Fruit fly (Drosophila melanogaster) Kc167 (cell line): ENCODE results near the gene CG15170.

Source experiments
- Myc ChIP-seq: fragments of >200 bp; optimal IDR thresholded peaks from 2 replicates; lab custom pipeline; 2017; ENCODE audit warnings: missing external identifiers
- Sin3A ChIP-seq: fragments of >200 bp; optimal IDR thresholded peaks from 2 replicates; lab custom pipeline; 2018; ENCODE audit warnings: missing external identifiers
- h ChIP-seq: fragments of >200 bp; optimal IDR thresholded peaks from 3 replicates; lab custom pipeline; 2018; ENCODE audit warnings: missing external identifiers
- insv ChIP-seq: fragments of >200 bp; optimal IDR thresholded peaks from 3 replicates; lab custom pipeline; 2018; ENCODE audit warnings: missing external identifiers
- psq ChIP-seq: fragments of >200 bp; optimal IDR thresholded peaks from 2 replicates; lab custom pipeline; 2017; ENCODE audit warnings: missing external identifiers
- ttk ChIP-seq: sonication (Bioruptor generic); optimal IDR thresholded peaks from 2 replicates; lab custom pipeline; 2017; ENCODE audit warnings: missing external identifiers

The CG15170 gene

DNA sequence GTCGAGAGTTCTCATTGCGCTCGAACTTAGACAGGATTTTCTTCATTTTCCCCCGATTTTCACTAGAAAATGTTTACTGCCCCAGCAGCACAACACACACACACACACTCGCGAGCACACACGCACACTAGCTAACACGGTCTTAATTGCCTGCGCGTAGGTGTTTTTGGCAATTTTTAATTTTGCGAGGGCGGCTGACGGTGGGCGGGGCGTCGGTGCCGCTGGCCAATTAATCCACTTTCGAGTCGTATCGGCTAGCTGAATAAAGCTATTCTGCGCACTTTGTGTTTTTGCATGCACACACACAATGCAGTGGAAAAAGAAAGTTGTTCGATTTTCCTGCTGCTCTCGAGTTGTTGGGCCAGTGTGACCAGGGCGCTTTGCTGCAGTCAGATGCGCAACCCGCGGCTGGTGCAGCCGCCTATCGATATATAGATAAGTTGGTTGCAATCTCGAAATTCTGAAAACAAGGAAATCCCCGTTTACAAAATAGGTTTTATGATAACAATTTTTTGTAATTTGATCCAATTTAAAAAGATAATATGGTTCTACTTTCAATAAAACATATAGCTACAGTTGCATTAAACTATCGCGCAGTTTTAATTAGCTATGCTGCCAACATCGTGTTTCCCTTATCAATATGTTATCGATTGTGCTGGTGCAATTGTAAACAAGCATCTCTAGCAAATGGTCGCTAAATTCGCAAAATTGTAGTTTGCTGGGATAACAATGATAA is 21.5 kb downstream of the CG15170 start, which contains the start of the genes Nak and Tango6:
Nak (minus strand) TSS at position 375 of the 736 bp plus-strand sequence.
Tango6 (plus strand) TSS at position 659 of the 736 bp plus-strand sequence.
- TF ChIP-seq ttk (lab: Kevin White, UChicago) (no peak), Sin3A (lab: Kevin White, UChicago) (peak; percentile 96), h (lab: Kevin White, UChicago) (no peak), psq (no peak), insv (no peak), Myc (lab: Kevin White, UChicago) (no peak)

DNA sequence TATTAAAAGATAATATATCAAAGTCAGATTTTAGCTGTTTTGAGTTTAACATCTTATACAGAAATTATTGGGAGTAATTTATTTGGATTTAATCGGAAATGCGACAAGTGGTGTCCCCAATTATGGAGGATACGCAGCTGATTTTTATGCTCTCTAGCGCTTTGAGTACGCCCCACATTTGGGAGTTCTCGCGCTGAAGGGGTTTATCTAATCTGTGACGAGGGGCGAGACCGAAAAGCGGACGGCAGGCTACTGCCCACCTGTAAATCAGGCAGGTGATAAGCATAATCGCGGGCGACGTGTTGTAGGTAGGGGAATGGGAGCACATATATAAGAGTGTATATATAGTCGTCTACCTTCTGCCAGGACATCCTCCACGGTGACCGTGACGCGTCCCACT is 22.1 kb downstream of the CG15170 start:
- no peak for TF ChIP-seq Myc (lab: Kevin White, UChicago)
- TF ChIP-seq insv: no peak
- no peak for TF ChIP-seq h (lab: Kevin White, UChicago)
- TF ChIP-seq Sin3A (lab: Kevin White, UChicago): no peak
- no peak for TF ChIP-seq psq
- no peak for TF ChIP-seq ttk (lab: Kevin White, UChicago)

DNA sequence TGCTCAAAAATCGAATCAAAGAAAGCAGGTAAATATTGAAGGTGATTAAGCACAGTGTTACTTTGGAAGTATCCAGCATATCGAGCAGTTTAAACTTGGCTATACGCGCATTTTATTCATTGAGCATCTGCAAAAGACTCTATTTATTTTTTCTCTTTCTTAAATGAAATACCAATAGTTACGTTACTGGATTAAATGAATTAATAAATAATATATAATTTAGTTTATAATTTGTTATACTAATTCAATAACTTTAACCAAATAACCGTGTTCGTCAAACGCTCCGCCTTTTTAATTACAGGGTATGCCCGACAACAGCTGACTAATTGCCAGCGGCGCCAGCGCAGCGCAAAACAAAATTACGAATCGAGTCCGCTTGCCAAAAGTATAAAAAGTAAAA is 23.2 kb downstream of the CG15170 start:
- no peak for TF ChIP-seq h (lab: Kevin White, UChicago)
- TF ChIP-seq Sin3A (lab: Kevin White, UChicago): no peak
- TF ChIP-seq psq: no peak
- TF ChIP-seq ttk (lab: Kevin White, UChicago): no peak
- no peak for TF ChIP-seq Myc (lab: Kevin White, UChicago)
- TF ChIP-seq insv: no peak

- TF ChIP-seq ttk (lab: Kevin White, UChicago) (no peak), insv (no peak)
Measured at dm6 chr2L:18966214-18966556, 23.8 kb downstream of the CG15170 start.

DNA sequence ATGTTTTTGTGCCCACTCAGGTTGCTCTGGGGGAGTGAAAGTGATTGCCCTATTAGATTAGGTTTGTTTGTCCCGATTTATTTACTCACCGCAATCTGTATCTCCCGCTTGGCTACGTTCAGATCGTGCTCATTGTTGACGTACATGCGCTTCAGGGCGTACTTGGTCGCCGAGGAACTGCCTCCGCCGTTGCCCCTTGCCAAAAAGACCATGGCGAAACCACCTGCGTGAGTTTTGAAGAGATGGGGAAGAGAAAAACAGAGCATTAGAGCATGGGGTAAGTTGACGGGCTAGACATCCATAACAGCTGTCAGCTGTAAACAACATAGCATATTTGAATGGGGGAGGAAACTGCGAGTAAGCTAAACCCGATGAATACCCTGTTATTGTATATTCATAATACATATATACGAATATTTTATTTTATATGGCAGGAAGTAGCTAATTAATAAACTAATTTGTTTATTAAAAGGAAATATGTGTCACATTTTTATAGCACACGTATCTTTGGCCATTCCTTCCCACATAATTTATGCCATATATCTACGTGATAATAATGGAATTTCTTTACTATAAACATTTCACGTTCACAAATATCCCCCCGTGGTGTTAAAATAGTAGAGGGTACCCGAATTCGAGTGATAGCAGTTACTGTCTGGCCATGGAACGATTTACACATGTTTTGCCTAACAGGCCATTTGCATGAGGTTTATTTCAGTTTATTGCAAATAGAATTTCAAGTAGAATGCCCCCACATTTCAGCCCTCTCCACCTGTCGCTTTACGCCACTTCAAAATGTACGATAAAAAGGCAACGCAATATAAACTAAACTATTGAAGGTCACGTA is 24.4 kb downstream of the CG15170 start:
- TF ChIP-seq Myc (lab: Kevin White, UChicago) (no peak), h (lab: Kevin White, UChicago) (no peak), Sin3A (lab: Kevin White, UChicago) (no peak), ttk (lab: Kevin White, UChicago) (no peak), insv (no peak), psq (no peak)

DNA sequence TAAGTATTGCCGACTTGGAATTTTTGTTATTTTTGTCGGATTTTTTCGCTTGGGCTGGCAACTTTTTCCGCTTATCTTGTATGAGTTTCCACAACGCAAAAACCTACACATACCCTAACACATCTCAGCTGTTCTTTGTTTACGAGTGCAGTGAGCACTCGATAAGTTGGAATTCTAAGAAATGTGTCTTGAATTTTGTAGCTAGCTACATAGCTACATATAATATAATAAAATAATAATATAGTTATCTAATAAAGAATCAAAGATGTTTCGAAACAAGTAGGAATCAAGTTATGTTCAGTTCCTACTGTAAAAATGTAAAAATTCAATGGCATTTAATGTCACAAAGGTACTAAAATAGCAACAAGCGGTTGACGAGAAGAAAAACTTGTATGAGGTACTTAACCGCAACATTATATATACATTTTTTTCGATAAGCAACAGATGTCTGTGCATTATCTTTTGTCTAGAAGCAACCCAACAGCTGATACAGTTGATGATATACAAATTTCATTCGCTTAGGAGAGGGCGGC is 32.8 kb downstream of the CG15170 start, which contains the start of gene Bhmt:
Bhmt (minus strand) TSS at position 170 of the 533 bp plus-strand sequence.
- TF ChIP-seq psq: no peak
- TF ChIP-seq Sin3A (lab: Kevin White, UChicago): no peak
- no peak for TF ChIP-seq ttk (lab: Kevin White, UChicago)
- TF ChIP-seq Myc (lab: Kevin White, UChicago): no peak
- TF ChIP-seq insv: no peak
- no peak for TF ChIP-seq h (lab: Kevin White, UChicago)

DNA sequence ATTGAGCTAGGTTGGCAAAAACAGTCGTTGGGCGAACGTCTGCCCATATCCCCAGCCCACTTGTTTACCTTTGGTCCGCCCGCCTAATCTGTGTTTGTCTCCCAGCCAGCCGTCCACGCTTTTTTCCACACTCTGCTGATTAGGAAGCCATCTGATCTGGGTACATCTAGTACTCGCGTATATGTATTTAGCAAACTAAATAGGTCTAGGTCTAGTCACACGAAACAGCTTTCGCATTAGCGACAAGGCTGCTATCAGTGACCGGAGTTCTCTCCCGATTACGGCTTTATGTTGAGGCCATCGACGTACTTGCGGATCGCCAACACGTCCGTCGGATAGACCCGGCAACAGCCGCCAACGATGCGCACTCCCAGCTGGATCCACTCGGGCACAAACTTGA is 34.4 kb downstream of the CG15170 start:
- TF ChIP-seq Sin3A (lab: Kevin White, UChicago) (no peak), psq (no peak), h (lab: Kevin White, UChicago) (no peak), Myc (lab: Kevin White, UChicago) (no peak), ttk (lab: Kevin White, UChicago) (no peak), insv (no peak)

DNA sequence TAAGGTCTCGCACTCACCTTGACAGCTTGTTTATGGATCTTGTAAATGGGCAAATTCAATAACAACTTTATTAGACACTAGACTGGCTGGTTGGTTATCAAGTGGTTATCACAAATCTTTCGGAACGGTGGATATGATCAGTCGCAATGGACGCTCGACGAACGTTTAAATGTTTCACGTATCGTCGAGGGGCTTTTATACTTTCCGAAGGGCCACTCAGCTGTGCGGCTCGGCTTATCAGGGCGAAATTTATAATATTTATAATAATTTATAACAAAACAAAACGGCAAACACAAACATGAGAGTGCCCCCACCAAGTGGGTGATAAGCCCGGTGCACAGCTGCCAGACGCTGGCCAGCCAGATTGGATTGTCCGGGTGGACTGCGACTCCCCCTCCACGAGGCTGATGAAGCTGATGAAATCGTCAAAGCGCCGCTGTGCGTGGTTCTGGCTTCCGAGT is 35.7 kb downstream of the CG15170 start, which contains the start of gene CG10621:
CG10621 (minus strand) TSS at position 177 of the 461 bp plus-strand sequence.
- TF ChIP-seq Myc (lab: Kevin White, UChicago): no peak
- no peak for TF ChIP-seq Sin3A (lab: Kevin White, UChicago)
- TF ChIP-seq psq: no peak
- no peak for TF ChIP-seq insv
- TF ChIP-seq ttk (lab: Kevin White, UChicago): no peak
- TF ChIP-seq h (lab: Kevin White, UChicago): no peak

- no peak for TF ChIP-seq insv
- no peak for TF ChIP-seq ttk (lab: Kevin White, UChicago)
- TF ChIP-seq psq: no peak
- TF ChIP-seq Sin3A (lab: Kevin White, UChicago): no peak
- no peak for TF ChIP-seq Myc (lab: Kevin White, UChicago)
- TF ChIP-seq h (lab: Kevin White, UChicago): no peak
Measured at dm6 chr2L:18953512-18954254, 36.4 kb downstream of the CG15170 start.

DNA sequence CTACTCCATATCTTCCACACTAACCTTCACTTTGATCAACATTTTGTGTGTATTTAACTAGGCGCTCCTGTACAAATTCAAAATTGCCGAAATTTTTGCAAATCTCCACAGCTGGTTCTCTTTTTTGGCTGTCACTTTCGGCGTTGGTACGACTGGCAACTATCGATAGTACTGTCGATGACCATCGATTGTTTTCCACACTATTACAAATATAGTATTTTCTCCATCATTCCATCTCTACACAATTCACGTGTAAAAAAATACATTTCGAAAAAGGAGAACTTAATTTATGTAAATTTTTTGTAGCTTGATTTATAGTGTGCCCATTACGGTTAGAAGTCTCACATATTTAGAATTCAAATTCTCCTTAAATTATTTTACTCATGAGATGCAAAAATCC is 38.4 kb downstream of the CG15170 start, which contains the start of gene Nedd8:
Nedd8 (minus strand) TSS at position 164 of the 400 bp plus-strand sequence.
- TF ChIP-seq Myc (lab: Kevin White, UChicago) (no peak), h (lab: Kevin White, UChicago) (no peak), Sin3A (lab: Kevin White, UChicago) (no peak), psq (no peak), ttk (lab: Kevin White, UChicago) (no peak)

DNA sequence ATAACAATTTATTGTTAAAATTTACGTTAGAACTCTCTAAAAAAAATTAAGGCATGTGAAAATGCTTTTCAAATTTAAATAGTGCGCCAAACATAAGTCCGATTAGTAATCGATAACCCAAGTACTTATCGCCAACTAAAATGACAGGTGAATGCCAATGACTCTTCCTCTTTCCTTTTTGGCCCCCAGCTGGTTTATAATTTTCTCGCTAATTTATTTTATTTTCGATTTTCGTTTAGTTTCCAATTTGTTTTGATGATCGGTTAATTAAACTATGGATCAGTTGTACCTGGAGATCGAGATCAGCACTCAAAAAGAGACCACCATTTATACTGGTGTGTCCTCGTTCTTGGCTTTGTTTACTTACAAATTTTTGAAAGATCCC is 41.3 kb downstream of the CG15170 start, which contains the start of gene CG10428:
CG10428 (plus strand) TSS at position 161 of the 385 bp plus-strand sequence.
- TF ChIP-seq h (lab: Kevin White, UChicago) (no peak), Myc (lab: Kevin White, UChicago) (no peak), Sin3A (lab: Kevin White, UChicago) (no peak), psq (no peak), ttk (lab: Kevin White, UChicago) (no peak), insv (no peak)
